Worm (Caenorhabditis elegans): ENCODE results near the gene col-71.

DNA sequence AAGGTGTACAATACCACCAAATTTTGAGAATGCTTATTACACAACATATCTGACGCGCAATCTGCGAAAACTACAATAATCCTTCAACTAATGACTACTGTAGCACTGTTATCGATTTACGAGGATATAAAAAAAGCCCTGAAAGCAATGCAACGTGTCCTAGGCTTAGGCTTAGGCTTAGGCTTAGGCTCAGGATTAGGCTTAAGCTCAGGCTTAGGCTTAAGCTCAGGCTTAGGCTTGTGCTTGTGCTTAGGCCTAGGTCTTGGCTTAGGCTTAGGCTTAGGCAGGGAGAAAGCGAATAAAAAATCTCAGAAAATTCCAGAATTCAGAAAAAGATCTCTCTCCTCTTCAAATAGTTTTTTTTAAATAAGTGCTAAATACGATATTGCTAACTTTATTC is 43.2 kb downstream of the col-71 start:
- no peak for TF ChIP-seq nhr-76 (tag; optimal IDR thresholded peaks at IDR 0.05)
- TF ChIP-seq lsy-2 (tag; optimal IDR thresholded peaks at IDR 0.05) = no peak
- TF ChIP-seq zip-8 (tag; optimal IDR thresholded peaks at IDR 0.05) = no peak
- TF ChIP-seq unc-62 (GFP tag; optimal IDR thresholded peaks at IDR 0.05) = no peak
- no peak for TF ChIP-seq mep-1 (tag; optimal IDR thresholded peaks at IDR 0.05)
- no peak for TF ChIP-seq mab-5 (tag; optimal IDR thresholded peaks at IDR 0.05)

All from whole organism, mixed stage, embryonic.